Fruit fly (Drosophila melanogaster) whole organism, embryonic: ENCODE results near the gene CG13108.

Experiments used
- Abd-B ChIP-seq: fragments of 200-800 bp; sonication (Bioruptor generic); optimal IDR thresholded peaks from 2 replicates; lab custom pipeline; 2018; ENCODE audit warnings: missing biosample characterization, mild to moderate bottlenecking, missing genetic modification characterization, moderate library complexity
- B-H1 ChIP-seq: fragments of 200-800 bp; sonication (Bioruptor generic); IDR thresholded peaks from 3 replicates; pipeline ENCODE4 v1.3.6; 2022; ENCODE audit warnings: missing biosample characterization, missing genetic modification characterization
- CG10274 ChIP-seq: fragments of 200-800 bp; sonication (Bioruptor generic); optimal IDR thresholded peaks from 3 replicates; lab custom pipeline; 2017; ENCODE audit warnings: missing biosample characterization, mild to moderate bottlenecking, missing genetic modification characterization
- CG10321 ChIP-seq: fragments of 200-800 bp; sonication (Bioruptor generic); IDR thresholded peaks from 2 replicates; pipeline ENCODE4 v1.3.6; 2022; ENCODE audit warnings: missing biosample characterization, missing genetic modification characterization
- CG11504 ChIP-seq: fragments of 200-800 bp; sonication (Bioruptor generic); optimal IDR thresholded peaks from 3 replicates; lab custom pipeline; 2019; ENCODE audit warnings: missing biosample characterization, mild to moderate bottlenecking, missing genetic modification characterization, moderate library complexity
- CG14050 ChIP-seq: fragments of 200-800 bp; sonication (Bioruptor generic); IDR thresholded peaks from 3 replicates; pipeline ENCODE4 v1.3.6; 2022; ENCODE audit warnings: missing biosample characterization, missing genetic modification characterization
- CG17829 ChIP-seq: fragments of 200-800 bp; optimal IDR thresholded peaks from 2 replicates; lab custom pipeline; 2019; ENCODE audit warnings: missing biosample characterization, mild to moderate bottlenecking, missing genetic modification characterization, moderate library complexity
- CG2199 ChIP-seq: fragments of 200-800 bp; sonication (Bioruptor generic); IDR thresholded peaks from 3 replicates; pipeline ENCODE4 v1.3.6; 2022; ENCODE audit warnings: missing biosample characterization, missing genetic modification characterization
- CG3838 ChIP-seq: fragments of 200-800 bp; sonication (Bioruptor generic); optimal IDR thresholded peaks from 3 replicates; lab custom pipeline; 2016; ENCODE audit warnings: missing biosample characterization, missing genetic modification characterization
- CG4707 ChIP-seq: fragments of 200-800 bp; sonication (Bioruptor generic); optimal IDR thresholded peaks from 2 replicates; lab custom pipeline; 2018; ENCODE audit warnings: missing biosample characterization, mild to moderate bottlenecking, missing genetic modification characterization, moderate library complexity
- CG7987 ChIP-seq: fragments of 200-800 bp; sonication (Bioruptor generic); optimal IDR thresholded peaks from 2 replicates; lab custom pipeline; 2018; ENCODE audit warnings: missing biosample characterization, mild to moderate bottlenecking, missing genetic modification characterization, moderate library complexity
- CG8290 ChIP-seq, 3 experiments: fragments of 200-800 bp; sonication (Bioruptor generic); optimal IDR thresholded peaks; 2 replicates each; lab custom pipeline; 2016 to 2019; ENCODE audit warnings: missing biosample characterization in 3 of 3, missing genetic modification characterization in 3 of 3, mild to moderate bottlenecking in 2 of 3, moderate library complexity in 1 of 3
- CTCF ChIP-seq: fragments of 200-800 bp; sonication (Bioruptor generic); optimal IDR thresholded peaks from 2 replicates; lab custom pipeline; 2017; ENCODE audit warnings: missing biosample characterization, mild to moderate bottlenecking, missing genetic modification characterization, moderate library complexity
- Dbx ChIP-seq: fragments of 200-800 bp; sonication (Bioruptor generic); IDR thresholded peaks from 3 replicates; pipeline ENCODE4 v1.3.6; 2022; ENCODE audit warnings: missing biosample characterization, missing genetic modification characterization
- Dref ChIP-seq: fragments of 200-800 bp; sonication (Bioruptor generic); IDR thresholded peaks from 2 replicates; pipeline ENCODE4 v1.3.6; 2022; ENCODE audit warnings: missing biosample characterization, missing genetic modification characterization
- Ets65A ChIP-seq: fragments of 200-800 bp; sonication (Bioruptor generic); peaks from one replicate; lab custom pipeline; 2016; ENCODE audit warnings: missing biosample characterization, missing genetic modification characterization
- Fer2 ChIP-seq: fragments of 200-800 bp; sonication (Bioruptor generic); optimal IDR thresholded peaks from 2 replicates; lab custom pipeline; 2018; ENCODE audit warnings: missing biosample characterization, mild to moderate bottlenecking, missing genetic modification characterization, moderate library complexity
- HLHmδ ChIP-seq: fragments of 200-800 bp; sonication (Bioruptor generic); optimal IDR thresholded peaks from 2 replicates; lab custom pipeline; 2018; ENCODE audit warnings: missing biosample characterization, mild to moderate bottlenecking, missing genetic modification characterization, moderate library complexity
- HmgZ ChIP-seq: fragments of 200-800 bp; sonication (Bioruptor generic); optimal IDR thresholded peaks from 2 replicates; lab custom pipeline; 2018; ENCODE audit warnings: missing biosample characterization, mild to moderate bottlenecking, missing genetic modification characterization
- Med ChIP-seq: fragments of 200-800 bp; sonication (Bioruptor generic); peaks from one replicate; lab custom pipeline; 2016; ENCODE audit warnings: missing biosample characterization, missing genetic modification characterization, mild to moderate bottlenecking, inconsistent platforms, moderate library complexity
- NfI ChIP-seq: fragments of 200-800 bp; sonication (Bioruptor generic); optimal IDR thresholded peaks from 3 replicates; lab custom pipeline; 2018; ENCODE audit warnings: missing biosample characterization, mild to moderate bottlenecking, missing genetic modification characterization, moderate library complexity
- Oaz ChIP-seq: fragments of 200-800 bp; sonication (Bioruptor generic); IDR thresholded peaks from 2 replicates; pipeline ENCODE4 v1.3.6; 2022; ENCODE audit warnings: missing biosample characterization, missing genetic modification characterization
- Opbp ChIP-seq: fragments of 200-800 bp; sonication (Bioruptor generic); IDR thresholded peaks from 3 replicates; pipeline ENCODE4 v1.3.6; 2022; ENCODE audit warnings: missing biosample characterization, missing genetic modification characterization; ENCODE audit not compliant: partially characterized antibody
- Tbp ChIP-seq: fragments of >200 bp; optimal IDR thresholded peaks from 2 replicates; lab custom pipeline; 2018; ENCODE audit warnings: missing biosample characterization, missing genetic modification characterization
- Xbp1 ChIP-seq: fragments of 200-800 bp; sonication (Bioruptor generic); optimal IDR thresholded peaks from 3 replicates; lab custom pipeline; 2016; ENCODE audit warnings: missing biosample characterization, mild to moderate bottlenecking, missing genetic modification characterization
- ara ChIP-seq: fragments of 200-800 bp; sonication (Bioruptor generic); IDR thresholded peaks from 2 replicates; pipeline ENCODE4 v1.3.6; 2022; ENCODE audit warnings: missing biosample characterization, missing genetic modification characterization
- bbx ChIP-seq: fragments of 200-800 bp; sonication (Bioruptor generic); IDR thresholded peaks from 2 replicates; pipeline ENCODE4 v1.3.6; 2022; ENCODE audit warnings: missing biosample characterization, missing genetic modification characterization; ENCODE audit not compliant: partially characterized antibody
- bcd ChIP-seq: fragments of 200-800 bp; sonication (Bioruptor generic); optimal IDR thresholded peaks from 2 replicates; lab custom pipeline; 2017; ENCODE audit warnings: missing biosample characterization, mild to moderate bottlenecking, missing genetic modification characterization
- bigmax ChIP-seq: fragments of 200-800 bp; sonication (Bioruptor generic); optimal IDR thresholded peaks from 2 replicates; lab custom pipeline; 2018; ENCODE audit warnings: missing biosample characterization, mild to moderate bottlenecking, missing genetic modification characterization
- caup ChIP-seq: fragments of 200-800 bp; sonication (Bioruptor generic); optimal IDR thresholded peaks from 3 replicates; lab custom pipeline; 2017; ENCODE audit warnings: missing biosample characterization, mild to moderate bottlenecking, missing genetic modification characterization, moderate library complexity; ENCODE audit not compliant: severe bottlenecking
- chn ChIP-seq: fragments of 200-800 bp; sonication (Bioruptor generic); optimal IDR thresholded peaks from 2 replicates; lab custom pipeline; 2016; ENCODE audit warnings: missing biosample characterization, missing genetic modification characterization
- crp ChIP-seq, 2 experiments: fragments of 200-800 bp; sonication (Bioruptor generic); optimal IDR thresholded peaks; 2 replicates in 1 of 2; 3 replicates in 1 of 2; lab custom pipeline; 2017; ENCODE audit warnings: missing biosample characterization in 2 of 2, missing genetic modification characterization in 2 of 2, mild to moderate bottlenecking in 1 of 2, moderate library complexity in 1 of 2
- cwo ChIP-seq: fragments of 200-800 bp; sonication (Bioruptor generic); optimal IDR thresholded peaks from 3 replicates; lab custom pipeline; 2017; ENCODE audit warnings: missing biosample characterization, missing genetic modification characterization, mild to moderate bottlenecking, moderate library complexity, missing genetic modification reagents
- dysf ChIP-seq: fragments of 200-800 bp; sonication (Bioruptor generic); IDR thresholded peaks from 3 replicates; pipeline ENCODE4 v1.3.6; 2022; ENCODE audit warnings: missing biosample characterization, missing genetic modification characterization
- gfzf ChIP-seq: fragments of 200-800 bp; sonication (Bioruptor generic); optimal IDR thresholded peaks from 2 replicates; lab custom pipeline; 2016; ENCODE audit warnings: missing biosample characterization, mild to moderate bottlenecking, missing genetic modification characterization, moderate library complexity
- grau ChIP-seq: fragments of 200-800 bp; optimal IDR thresholded peaks from 3 replicates; lab custom pipeline; 2019; ENCODE audit warnings: missing biosample characterization, mild to moderate bottlenecking, missing genetic modification characterization, moderate library complexity
- hkb ChIP-seq, 2 experiments: fragments of 200-800 bp in 1 of 2; fragments of >200 bp in 1 of 2; sonication (Bioruptor generic) in 1 of 2; IDR thresholded peaks in 1 of 2; optimal IDR thresholded peaks in 1 of 2; 2 replicates each; pipeline versions ENCODE4 v1.3.6 to Lab custom; 2017 to 2022; ENCODE audit warnings: missing biosample characterization in 1 of 2, missing genetic modification characterization in 1 of 2
- mirr ChIP-seq: fragments of 200-800 bp; sonication (Bioruptor generic); optimal IDR thresholded peaks from 3 replicates; lab custom pipeline; 2018; ENCODE audit warnings: missing biosample characterization, mild to moderate bottlenecking, missing genetic modification characterization
- phol ChIP-seq: fragments of 200-800 bp; sonication (Bioruptor generic); optimal IDR thresholded peaks from 3 replicates; lab custom pipeline; 2018; ENCODE audit warnings: missing biosample characterization, mild to moderate bottlenecking, missing genetic modification characterization, moderate library complexity
- pum ChIP-seq: fragments of 200-800 bp; sonication (Bioruptor generic); optimal IDR thresholded peaks from 2 replicates; lab custom pipeline; 2016; ENCODE audit warnings: missing biosample characterization, missing genetic modification characterization
- tio ChIP-seq: fragments of 200-800 bp; sonication (Bioruptor generic); optimal IDR thresholded peaks from 2 replicates; lab custom pipeline; 2017; ENCODE audit warnings: missing biosample characterization, missing genetic modification characterization, inconsistent platforms
- tll ChIP-seq, 2 experiments: fragments of 200-800 bp in 1 of 2; fragments of >200 bp in 1 of 2; sonication (Bioruptor generic) in 1 of 2; optimal IDR thresholded peaks; 2 replicates each; lab custom pipeline; 2017 to 2019; ENCODE audit warnings: missing biosample characterization in 2 of 2, missing genetic modification characterization in 2 of 2, mild to moderate bottlenecking in 1 of 2, moderate library complexity in 1 of 2
- tna ChIP-seq: fragments of 200-800 bp; sonication (Bioruptor generic); IDR thresholded peaks from 2 replicates; pipeline ENCODE4 v1.3.6; 2022; ENCODE audit warnings: missing biosample characterization, missing genetic modification characterization; ENCODE audit not compliant: partially characterized antibody
- trem ChIP-seq: fragments of 200-800 bp; optimal IDR thresholded peaks from 3 replicates; lab custom pipeline; 2019; ENCODE audit warnings: missing biosample characterization, mild to moderate bottlenecking, missing genetic modification characterization, moderate library complexity
- vvl ChIP-seq: fragments of 200-800 bp; sonication (Bioruptor generic); IDR thresholded peaks from 2 replicates; pipeline ENCODE4 v1.3.6; 2022; ENCODE audit warnings: missing biosample characterization, missing genetic modification characterization
- zen ChIP-seq: fragments of 200-800 bp; sonication (Bioruptor generic); optimal IDR thresholded peaks from 3 replicates; lab custom pipeline; 2018; ENCODE audit warnings: missing biosample characterization, mild to moderate bottlenecking, missing genetic modification characterization, moderate library complexity

CG13108 gene

DNA sequence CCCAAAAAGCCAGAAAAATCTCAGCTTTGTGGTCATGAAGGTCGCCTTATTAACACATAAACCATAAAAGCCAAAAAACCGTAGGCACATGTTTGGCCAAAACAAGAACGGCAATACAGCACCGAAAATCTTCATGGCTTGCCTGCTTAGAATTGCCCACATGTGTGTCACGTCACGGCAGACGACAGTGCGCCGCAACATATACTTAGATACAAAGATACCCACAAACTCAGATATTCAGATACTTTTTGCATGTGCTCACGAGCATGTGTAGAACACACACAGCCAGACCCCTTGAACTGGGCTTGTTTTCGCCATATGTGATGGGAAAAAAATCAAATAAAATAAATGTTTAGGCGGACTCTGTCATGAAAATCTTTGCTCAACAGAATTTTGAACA, 13.2 kb upstream of the CG13108 start (continued):
- TF ChIP-seq CG10274, result no peak
- no peak for TF ChIP-seq B-H1 (GFP tag; lab: Robert Waterston, UW)
- TF ChIP-seq CG11504, result peak; percentile 17
- no peak for TF ChIP-seq Fer2
- TF ChIP-seq CG3838 (GFP tag; lab: Kevin White, UChicago), result no peak
- TF ChIP-seq Dref (GFP tag; lab: Robert Waterston, UW), result no peak
- peak in 1 of 2 experiments; percentile 26 for TF ChIP-seq tll (GFP tag; optimal IDR thresholded peaks at IDR 0.05; lab: Kevin White, UChicago)

DNA sequence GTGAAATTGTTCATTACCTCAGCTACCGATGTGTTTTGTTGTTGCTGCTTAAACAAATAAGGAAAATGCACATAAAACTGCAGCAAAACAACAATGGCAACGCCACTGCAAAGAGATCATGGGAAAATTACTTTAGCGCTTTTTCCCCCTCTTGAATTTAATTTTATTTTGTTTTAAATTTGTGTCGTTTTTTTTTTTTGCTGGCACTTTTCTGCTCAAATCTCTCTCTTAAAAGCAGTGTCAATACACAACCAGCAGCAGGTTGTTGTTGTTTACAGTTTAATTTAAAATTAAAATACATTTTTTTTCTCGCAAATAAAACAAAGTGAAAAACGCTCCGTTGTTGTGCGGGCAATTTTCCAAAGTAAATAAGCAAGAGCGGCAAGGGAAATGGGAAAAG, 6.3 kb upstream of the CG13108 start:
- TF ChIP-seq Ets65A (peak; percentile 21), HLHmδ (GFP tag; lab: Kevin White, UChicago) (no peak)
- TF ChIP-seq, all 482 proteins: peak for 1

DNA sequence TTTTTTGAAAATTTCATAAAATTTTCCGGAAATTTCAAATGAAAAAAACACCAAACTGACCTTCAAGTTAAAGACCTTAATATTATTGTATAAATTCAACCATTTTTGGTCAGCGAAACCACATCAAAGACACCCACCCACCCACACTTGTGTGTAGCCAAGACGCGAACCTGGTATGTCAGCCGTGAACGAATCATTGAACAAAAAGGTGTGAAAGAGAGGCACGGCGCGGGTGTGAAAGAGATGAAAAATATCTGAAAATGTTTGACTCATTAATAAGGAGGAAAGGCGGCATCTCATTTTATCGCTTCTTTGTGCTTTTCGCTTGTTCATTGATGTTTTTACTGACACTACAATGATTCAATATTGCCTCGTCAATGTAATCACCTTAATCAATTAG, 5.7 kb upstream of the CG13108 start:
- peak; percentile 9 for TF ChIP-seq CG17829 (tag; lab: Kevin White, UChicago)
- TF ChIP-seq CG4707, result peak; percentile 14
- peak; percentile 45 for TF ChIP-seq chn (GFP tag; lab: Kevin White, UChicago)
- TF ChIP-seq dysf (GFP tag; lab: Robert Waterston, UW), result no peak
- TF ChIP-seq caup (GFP tag; lab: Kevin White, UChicago), result peak; percentile 43
- no peak for TF ChIP-seq Fer2
- 0 out of 3 replicates have a peak, but pooled peaks have one; percentile 14 for TF ChIP-seq CG14050 (GFP tag; lab: Robert Waterston, UW)
- TF ChIP-seq Med (GFP tag; lab: Kevin White, UChicago), result peak; percentile 79
- peak; percentile 17; the same call in 1 of the 3 replicates for TF ChIP-seq Dbx (GFP tag; lab: Robert Waterston, UW)
- TF ChIP-seq crp (GFP tag; optimal IDR thresholded peaks at IDR 0.05; lab: Kevin White, UChicago), result peak in 1 of 2 experiments; percentile 11
- peak; percentile 16 for TF ChIP-seq grau (tag; lab: Kevin White, UChicago)
- TF ChIP-seq mirr (GFP tag; lab: Kevin White, UChicago), result peak; percentile 22
- no peak for TF ChIP-seq Opbp (GFP tag; lab: Robert Waterston, UW)
- TF ChIP-seq bigmax (GFP tag; lab: Kevin White, UChicago), result peak; percentile 5
- peak; percentile 10 for TF ChIP-seq trem
- TF ChIP-seq pum (GFP tag; lab: Kevin White, UChicago), result no peak
- peak; percentile 69 for TF ChIP-seq zen (tag; lab: Kevin White, UChicago)
- TF ChIP-seq NfI, result peak; percentile 23
- TF ChIP-seq Oaz (GFP tag; lab: Robert Waterston, UW), result no peak
- peak; percentile 18 for TF ChIP-seq HmgZ
- TF ChIP-seq hkb (optimal IDR thresholded peaks at IDR 0.05; lab: Kevin White, UChicago), result no peak
- TF ChIP-seq hkb (GFP tag; IDR thresholded peaks at IDR 0.05; lab: Robert Waterston, UW), result peak; percentile 12; the same call in 1 of the 2 replicates
- peak; percentile 98 for TF ChIP-seq CG2199 (GFP tag; lab: Robert Waterston, UW)
- peak; percentile 29 for TF ChIP-seq phol (tag; lab: Kevin White, UChicago)
- TF ChIP-seq CG8290 (GFP tag; optimal IDR thresholded peaks at IDR 0.05; lab: Kevin White, UChicago), result no peak
- TF ChIP-seq CG8290 (tag; optimal IDR thresholded peaks at IDR 0.05; lab: Kevin White, UChicago), result peak in 1 of 2 experiments; percentile 79
- peak; percentile 22; the same call in 1 of the 2 replicates for TF ChIP-seq tna (GFP tag; lab: Robert Waterston, UW)
- peak; percentile 75 for TF ChIP-seq CG10321 (GFP tag; lab: Robert Waterston, UW)
- TF ChIP-seq bbx, result no peak
- TF ChIP-seq Tbp (GFP tag; lab: Kevin White, UChicago), result no peak
- TF ChIP-seq cwo (GFP tag; lab: Kevin White, UChicago), result no peak
- TF ChIP-seq ara (GFP tag; lab: Robert Waterston, UW), result no peak
- no peak for TF ChIP-seq Xbp1 (GFP tag; lab: Kevin White, UChicago)
- no peak for TF ChIP-seq tio (GFP tag; lab: Kevin White, UChicago)
- TF ChIP-seq Abd-B (GFP tag; lab: Kevin White, UChicago), result peak; percentile 35
- peak; percentile 37 for TF ChIP-seq gfzf
- no peak for TF ChIP-seq bcd
- peak; percentile 76 for TF ChIP-seq vvl (GFP tag; lab: Robert Waterston, UW)
- TF ChIP-seq CTCF (GFP tag; lab: Kevin White, UChicago), result peak; percentile 70
- peak; percentile 31 for TF ChIP-seq CG7987 (GFP tag; lab: Kevin White, UChicago)
